Fruit fly (Drosophila melanogaster) whole organism, prepupa: ENCODE data around the gene Rcd-1.

Experiments used
- CG10631 ChIP-seq: fragments of 200-800 bp; sonication (Bioruptor generic); optimal IDR thresholded peaks from 2 replicates; lab custom pipeline; 2016; ENCODE audit warnings: missing biosample characterization, missing genetic modification characterization
- CG11762 ChIP-seq: fragments of 200-800 bp; sonication (Bioruptor generic); optimal IDR thresholded peaks from 3 replicates; lab custom pipeline; 2016; ENCODE audit warnings: missing biosample characterization, missing genetic modification characterization; ENCODE audit not compliant: insufficient read depth
- CG31627 ChIP-seq: fragments of 200-800 bp; sonication (Bioruptor generic); optimal IDR thresholded peaks from 3 replicates; lab custom pipeline; 2016; ENCODE audit warnings: missing biosample characterization, missing genetic modification characterization
- CG34406 ChIP-seq: fragments of 200-800 bp; sonication (Bioruptor generic); optimal IDR thresholded peaks from 3 replicates; lab custom pipeline; 2016; ENCODE audit warnings: missing biosample characterization, missing genetic modification characterization
- CG6854 ChIP-seq: fragments of 200-800 bp; sonication (Bioruptor generic); optimal IDR thresholded peaks from 2 replicates; lab custom pipeline; 2017; ENCODE audit warnings: missing biosample characterization, mild to moderate bottlenecking, missing genetic modification characterization
- CG8119 ChIP-seq: fragments of 200-800 bp; sonication (Bioruptor generic); IDR thresholded peaks from 3 replicates; pipeline ENCODE4 v1.3.6; 2022; ENCODE audit warnings: missing biosample characterization, missing genetic modification characterization
- CG9139 ChIP-seq: fragments of 200-800 bp; sonication (Bioruptor generic); optimal IDR thresholded peaks from 3 replicates; lab custom pipeline; 2017; ENCODE audit warnings: missing biosample characterization, mild to moderate bottlenecking, missing genetic modification characterization
- OdsH ChIP-seq: fragments of 200-800 bp; sonication (Bioruptor generic); optimal IDR thresholded peaks from 3 replicates; lab custom pipeline; 2016; ENCODE audit warnings: missing biosample characterization, missing genetic modification characterization
- eg ChIP-seq: fragments of 200-800 bp; sonication (Bioruptor generic); IDR thresholded peaks from 3 replicates; pipeline ENCODE4 v1.3.6; 2022; ENCODE audit warnings: missing biosample characterization, missing genetic modification characterization
- ss ChIP-seq, 2 experiments: fragments of 200-800 bp; sonication (Bioruptor generic); optimal IDR thresholded peaks; 2 replicates in 1 of 2; 3 replicates in 1 of 2; lab custom pipeline; 2017 to 2018; ENCODE audit warnings: mild to moderate bottlenecking in 2 of 2, missing biosample characterization in 2 of 2, missing genetic modification characterization in 2 of 2, moderate library complexity in 1 of 2
- vri ChIP-seq: fragments of 200-800 bp; sonication (Bioruptor generic); optimal IDR thresholded peaks from 3 replicates; lab custom pipeline; 2016; ENCODE audit warnings: missing biosample characterization, mild to moderate bottlenecking, missing genetic modification characterization

dm6 chrX:19666991-19667409, 28.4 kb downstream of the Rcd-1 start, which contains the start of gene Zw:
- TF ChIP-seq OdsH (GFP tag; lab: Kevin White, UChicago) (peak; percentile 39), CG8119 (GFP tag; lab: Robert Waterston, UW) (no peak), CG10631 (GFP tag; lab: Kevin White, UChicago) (no peak), ss (GFP tag; optimal IDR thresholded peaks at IDR 0.05; lab: Kevin White, UChicago) (peak; percentile 15 to 31), eg (GFP tag; lab: Robert Waterston, UW) (peak; percentile 74), vri (GFP tag; lab: Kevin White, UChicago) (peak; percentile 55), CG11762 (GFP tag; lab: Kevin White, UChicago) (peak; percentile 18), CG9139 (GFP tag; lab: Kevin White, UChicago) (no peak), CG6854 (GFP tag; lab: Kevin White, UChicago) (peak; percentile 33), CG34406 (GFP tag; lab: Kevin White, UChicago) (peak; percentile 4), CG31627 (GFP tag; lab: Kevin White, UChicago) (peak; percentile 60)
